Worm (Caenorhabditis elegans): ENCODE data around the gene fbxl-5.

The fbxl-5 gene

ce11 chrV:7728679-7729027, 14.1 kb upstream of the fbxl-5 start, which contains the start of gene Y97E10C.1:
Gene Y97E10C.1, plus strand, starts transcription at chrV:7728879.
- TF ChIP-seq daf-12 (tag; optimal IDR thresholded peaks at IDR 0.05) (no peak), hmg-11 (tag; optimal IDR thresholded peaks at IDR 0.05) (no peak), fkh-10 (GFP tag; optimal IDR thresholded peaks at IDR 0.05) (no peak), nhr-237 (tag; optimal IDR thresholded peaks at IDR 0.05) (no peak)

ce11 chrV:7730488-7730887, 12.2 kb upstream of the fbxl-5 start:
- TF ChIP-seq lsy-12 (tag; optimal IDR thresholded peaks at IDR 0.05) (peak; percentile 40), ceh-28 (tag; optimal IDR thresholded peaks at IDR 0.05) (no peak), elt-3 (tag; optimal IDR thresholded peaks at IDR 0.05) (peak in 1 of 3 experiments; percentile 12), nhr-25 (tag; optimal IDR thresholded peaks at IDR 0.05) (peak; percentile 61), elt-2 (tag; optimal IDR thresholded peaks at IDR 0.05) (peak; percentile 21), nhr-23 (tag; optimal IDR thresholded peaks at IDR 0.05) (peak; percentile 22), nfya-1 (tag; optimal IDR thresholded peaks at IDR 0.05; ENCODE audit: insufficient read depth) (peak; percentile 45), jun-1 (tag; optimal IDR thresholded peaks at IDR 0.05) (peak; percentile 31), pha-4 (tag; optimal IDR thresholded peaks at IDR 0.05) (peak; percentile 63), unc-39 (tag; optimal IDR thresholded peaks at IDR 0.05) (no peak)

DNA sequence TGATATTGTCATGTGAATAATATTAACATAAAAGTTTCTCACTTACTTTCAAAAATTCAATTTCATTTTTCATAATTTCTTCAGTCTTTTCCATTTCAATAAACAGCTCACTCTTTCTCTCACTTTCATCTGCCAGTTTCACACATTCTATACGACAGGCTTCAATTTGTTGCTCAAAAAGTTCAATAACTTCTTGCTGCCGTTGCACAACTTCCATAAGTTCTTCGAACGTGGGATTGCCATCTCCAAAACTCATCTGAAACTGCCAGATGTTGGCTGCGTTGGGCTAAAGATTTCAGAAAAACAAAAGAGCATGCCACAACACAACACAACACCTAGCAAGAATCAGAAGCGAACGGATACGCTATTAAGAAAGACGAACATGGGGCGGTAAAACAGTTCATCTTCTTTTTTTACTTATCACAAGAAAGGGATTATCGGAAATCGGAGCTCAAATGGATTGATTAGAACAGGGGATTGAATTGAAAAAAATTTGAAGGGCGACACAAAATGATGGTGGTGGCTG, 9.4 kb upstream of the fbxl-5 start:
- TF ChIP-seq R02D3.7 (tag; optimal IDR thresholded peaks at IDR 0.05) (no peak), lin-39 (tag; optimal IDR thresholded peaks at IDR 0.05) (no peak), nfya-1 (tag; optimal IDR thresholded peaks at IDR 0.05; ENCODE audit: insufficient read depth) (no peak), ceh-28 (tag; optimal IDR thresholded peaks at IDR 0.05) (no peak), egl-5 (tag; optimal IDR thresholded peaks at IDR 0.05) (no peak), jun-1 (tag; optimal IDR thresholded peaks at IDR 0.05) (no peak), snpc-4 (tag; optimal IDR thresholded peaks at IDR 0.05) (no peak), nhr-237 (tag; optimal IDR thresholded peaks at IDR 0.05) (no peak), nhr-12 (tag; optimal IDR thresholded peaks at IDR 0.05) (no peak), zag-1 (tag; optimal IDR thresholded peaks at IDR 0.05) (no peak), nhr-11 (tag; optimal IDR thresholded peaks at IDR 0.05) (no peak), skn-1 (tag; optimal IDR thresholded peaks at IDR 0.05) (no peak), mdl-1 (tag; optimal IDR thresholded peaks at IDR 0.05) (no peak), nhr-77 (tag; optimal IDR thresholded peaks at IDR 0.05) (no peak), unc-62 (GFP tag; optimal IDR thresholded peaks at IDR 0.05) (no peak), elt-2 (tag; optimal IDR thresholded peaks at IDR 0.05) (no peak), ceh-16 (tag; optimal IDR thresholded peaks at IDR 0.05) (no peak)

DNA sequence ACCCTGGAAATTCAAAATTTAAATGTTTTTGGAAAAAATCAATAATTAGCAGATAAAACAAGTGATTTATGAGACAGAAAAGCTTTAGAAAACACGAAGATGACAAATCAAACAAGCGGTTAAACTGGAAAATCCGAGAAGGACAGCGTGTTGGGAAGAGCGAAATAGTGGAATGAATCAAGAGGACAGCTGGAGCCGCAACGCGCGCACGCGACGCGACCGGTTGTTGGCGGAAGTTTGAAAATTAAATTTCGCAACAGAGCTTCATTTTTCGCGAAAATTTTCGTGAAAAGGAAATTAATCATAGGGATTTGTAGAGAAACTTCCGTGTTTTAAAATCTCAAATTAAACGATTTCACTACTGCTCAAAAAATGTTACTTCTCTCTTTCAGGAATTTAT, 7.8 kb upstream of the fbxl-5 start, which contains the start of gene clic-1:
TSS of gene clic-1 (minus strand) at position 3 of the 400 bp plus-strand sequence.
- TF ChIP-seq pha-4 (tag; optimal IDR thresholded peaks at IDR 0.05) (peak; percentile 77), elt-1 (tag; optimal IDR thresholded peaks at IDR 0.05) (no peak), ceh-16 (tag; optimal IDR thresholded peaks at IDR 0.05) (no peak), fkh-10 (GFP tag; optimal IDR thresholded peaks at IDR 0.05) (peak; percentile 31), nhr-25 (tag; optimal IDR thresholded peaks at IDR 0.05) (peak; percentile 65), unc-39 (tag; optimal IDR thresholded peaks at IDR 0.05) (no peak), zag-1 (tag; optimal IDR thresholded peaks at IDR 0.05) (no peak), ama-1 (optimal IDR thresholded peaks at IDR 0.05) (peak; percentile 28), lin-39 (tag; optimal IDR thresholded peaks at IDR 0.05) (peak; percentile 82), ceh-82 (tag; optimal IDR thresholded peaks at IDR 0.05) (no peak), lin-15B (tag; optimal IDR thresholded peaks at IDR 0.05) (peak; percentile 64), nfya-1 (tag; optimal IDR thresholded peaks at IDR 0.05; ENCODE audit: insufficient read depth) (peak; percentile 76), sea-2 (GFP tag; optimal IDR thresholded peaks at IDR 0.05) (no peak), elt-2 (tag; optimal IDR thresholded peaks at IDR 0.05) (peak; percentile 4), nhr-23 (tag; optimal IDR thresholded peaks at IDR 0.05) (peak; percentile 66), ceh-28 (tag; optimal IDR thresholded peaks at IDR 0.05) (peak; percentile 5), skn-1 (tag; optimal IDR thresholded peaks at IDR 0.05) (peak; percentile 83), nhr-11 (tag; optimal IDR thresholded peaks at IDR 0.05) (no peak), hmg-11 (tag; optimal IDR thresholded peaks at IDR 0.05) (peak; percentile 57), snpc-4 (tag; optimal IDR thresholded peaks at IDR 0.05) (peak; percentile 7), egl-27 (tag; optimal IDR thresholded peaks at IDR 0.05) (no peak), egl-5 (tag; optimal IDR thresholded peaks at IDR 0.05) (peak; percentile 23), daf-12 (tag; optimal IDR thresholded peaks at IDR 0.05) (no peak)

- TF ChIP-seq nhr-23 (tag; optimal IDR thresholded peaks at IDR 0.05) (no peak), tbx-2 (tag; optimal IDR thresholded peaks at IDR 0.05) (no peak), mdl-1 (tag; optimal IDR thresholded peaks at IDR 0.05) (no peak)
These were observed 7.4 kb upstream of the fbxl-5 start, which contains the start of gene srr-10 for ce11 chrV:7735319-7735718. Gene srr-10, plus strand, starts transcription at chrV:7735619.

Data from whole organism, L3 larva.